Fruit fly (Drosophila melanogaster): ENCODE data around the gene Jhbp5.

Gene Jhbp5

DNA sequence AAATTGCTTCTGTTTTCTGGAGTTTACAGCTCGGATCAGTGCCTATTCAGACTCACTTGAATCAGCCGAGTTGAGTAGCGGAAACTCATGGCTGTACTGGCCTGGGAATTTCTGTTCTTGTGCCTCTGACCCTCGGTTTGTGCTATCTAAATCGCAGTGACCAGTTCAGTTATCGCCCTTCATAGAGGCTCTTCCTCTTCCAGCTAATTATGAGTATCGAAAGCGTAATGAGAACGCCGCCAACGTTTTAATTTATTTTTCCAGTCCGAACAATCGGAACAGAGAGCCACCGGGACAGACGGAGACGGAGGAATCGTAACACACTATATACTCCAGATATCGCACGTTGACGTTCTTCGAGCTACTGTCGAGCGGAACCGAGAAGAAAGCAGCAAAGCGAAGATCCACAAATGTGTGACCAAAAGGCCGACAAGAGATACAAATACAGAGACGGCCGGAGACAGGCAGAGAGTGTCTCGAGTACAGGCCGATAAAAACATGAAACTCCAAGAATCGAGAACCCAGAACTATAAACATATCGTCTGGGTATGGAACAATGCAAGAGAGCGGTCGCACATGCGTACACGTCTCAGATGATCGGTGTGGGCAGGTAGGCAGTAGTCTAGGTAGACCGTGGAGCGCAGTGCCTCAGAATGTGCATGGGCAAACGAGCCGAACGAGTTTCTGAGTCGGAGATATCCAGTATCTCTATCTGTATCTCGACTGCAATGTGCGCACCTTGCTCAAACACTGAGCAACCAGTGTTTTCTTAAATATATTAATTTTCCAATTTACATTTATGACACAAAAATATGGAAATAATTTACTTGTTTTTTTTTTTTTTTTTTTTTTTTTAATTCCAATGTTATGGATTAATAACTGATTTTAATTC is 26.0 kb upstream of the Jhbp5 start (continued):
- TF ChIP-seq Gug (GFP tag; IDR thresholded peaks at IDR 0.05) (peak; percentile 65), pdm3 (GFP tag; optimal IDR thresholded peaks at IDR 0.05) (peak; percentile 84), Met (GFP tag; optimal IDR thresholded peaks at IDR 0.05) (no peak), fd59A (GFP tag; optimal IDR thresholded peaks at IDR 0.05) (peak; percentile 55), Ets21C (GFP tag; optimal IDR thresholded peaks at IDR 0.05) (no peak), CG3919 (GFP tag; optimal IDR thresholded peaks at IDR 0.05) (peak; percentile 90), CG34406 (GFP tag; optimal IDR thresholded peaks at IDR 0.05) (peak; percentile 86), Smox (GFP tag; optimal IDR thresholded peaks at IDR 0.05) (no peak), Eip93F (GFP tag; optimal IDR thresholded peaks at IDR 0.05) (no peak), CG6163 (GFP tag; IDR thresholded peaks at IDR 0.05) (peak; percentile 89)

DNA sequence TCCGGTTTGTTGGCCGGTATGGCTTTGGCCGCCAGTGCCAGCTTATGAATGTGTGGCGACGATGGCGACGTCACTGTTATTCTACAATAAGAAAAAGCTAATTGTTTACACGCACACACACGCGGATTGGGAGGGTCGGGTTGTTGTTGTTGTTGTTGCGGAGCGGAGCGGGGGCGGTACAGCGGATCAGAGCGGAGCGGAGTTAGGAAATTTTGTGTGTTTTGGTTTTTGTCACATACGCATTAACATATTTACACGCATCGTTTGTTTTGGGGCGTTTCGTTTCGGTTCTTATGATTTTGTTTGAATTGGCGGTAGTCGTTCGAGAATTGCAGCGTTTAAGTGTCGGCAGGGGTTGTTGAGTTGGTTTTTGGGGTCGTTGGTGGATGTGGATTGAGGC is 23.3 kb upstream of the Jhbp5 start:
- TF ChIP-seq fkh (GFP tag; optimal IDR thresholded peaks at IDR 0.05) (peak; percentile 98), CG8319 (GFP tag; optimal IDR thresholded peaks at IDR 0.05) (no peak)

- TF ChIP-seq CG10631 (GFP tag; optimal IDR thresholded peaks at IDR 0.05) (no peak), achi (GFP tag; optimal IDR thresholded peaks at IDR 0.05) (no peak), vri (GFP tag; optimal IDR thresholded peaks at IDR 0.05) (no peak), Ets21C (GFP tag; optimal IDR thresholded peaks at IDR 0.05) (no peak), dsx (GFP tag; optimal IDR thresholded peaks at IDR 0.05; ENCODE audit: poor library complexity, severe bottlenecking) (no peak), cyc (GFP tag; optimal IDR thresholded peaks at IDR 0.05) (no peak), CG32006 (GFP tag; optimal IDR thresholded peaks at IDR 0.05) (no peak), CG6854 (GFP tag; optimal IDR thresholded peaks at IDR 0.05) (no peak), CG8119 (GFP tag; IDR thresholded peaks at IDR 0.05) (no peak), CG10669 (GFP tag; optimal IDR thresholded peaks at IDR 0.05) (no peak), CG31627 (GFP tag; optimal IDR thresholded peaks at IDR 0.05) (no peak), Blimp-1 (GFP tag; optimal IDR thresholded peaks at IDR 0.05) (no peak), Eip93F (GFP tag; optimal IDR thresholded peaks at IDR 0.05) (no peak), Hr39 (GFP tag; optimal IDR thresholded peaks at IDR 0.05) (no peak), CG4318 (GFP tag; optimal IDR thresholded peaks at IDR 0.05) (no peak), OdsH (GFP tag; optimal IDR thresholded peaks at IDR 0.05) (no peak), CG15336 (GFP tag; IDR thresholded peaks at IDR 0.05) (no peak), topi (GFP tag; optimal IDR thresholded peaks at IDR 0.05) (no peak)
Observed at dm6 chr3R:16067494-16067893, 21.6 kb upstream of the Jhbp5 start, which contains the start of gene CG10185. TSS of gene CG10185 (minus strand) at chr3R:16067594.

DNA sequence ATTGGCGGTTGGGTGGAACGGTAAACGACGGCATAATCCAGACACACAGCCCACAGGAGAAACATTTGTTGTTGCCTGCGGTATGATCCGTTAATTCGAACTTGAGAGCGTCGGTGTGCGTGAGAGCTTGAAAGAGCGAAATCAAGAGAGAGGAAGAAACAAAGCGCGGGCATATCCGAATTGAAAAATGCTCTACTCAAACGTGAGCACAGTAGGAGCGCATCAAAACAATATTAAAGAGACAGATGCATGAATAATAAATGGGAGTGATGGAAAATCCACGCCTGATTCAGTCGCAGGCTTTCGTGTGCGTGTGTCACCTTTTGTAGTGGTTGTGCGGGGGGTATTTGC is 5.4 kb upstream of the Jhbp5 start:
- TF ChIP-seq eg (GFP tag; IDR thresholded peaks at IDR 0.05): peak; percentile 72; the same call in 2 of the 3 replicates
- peak; percentile 8 for TF ChIP-seq CG7368 (GFP tag; optimal IDR thresholded peaks at IDR 0.05)
- TF ChIP-seq CG6163 (GFP tag; IDR thresholded peaks at IDR 0.05): peak; percentile 52; the same call in 2 of the 3 replicates
- peak; percentile 71 for TF ChIP-seq CG15336 (GFP tag; IDR thresholded peaks at IDR 0.05)
- no peak for TF ChIP-seq Sox102F (GFP tag; optimal IDR thresholded peaks at IDR 0.05)
- TF ChIP-seq CG31627 (GFP tag; optimal IDR thresholded peaks at IDR 0.05): peak; percentile 19
- no peak for TF ChIP-seq pdm3 (GFP tag; optimal IDR thresholded peaks at IDR 0.05)
- TF ChIP-seq Ets21C (GFP tag; optimal IDR thresholded peaks at IDR 0.05): no peak
- TF ChIP-seq CG16779 (tag; optimal IDR thresholded peaks at IDR 0.05): peak; percentile 4
- TF ChIP-seq CG32006 (GFP tag; optimal IDR thresholded peaks at IDR 0.05): no peak

Data from whole organism, prepupa.